Fruit fly (Drosophila melanogaster) whole organism, wandering third instar larva: ENCODE measurements around the gene Mco4.

Source experiments
- Abd-B ChIP-seq: fragments of >200 bp; optimal IDR thresholded peaks from 2 replicates; lab custom pipeline; 2017; ENCODE audit warnings: missing biosample characterization, missing genetic modification characterization
- CG32264 ChIP-seq: fragments of 200-800 bp; sonication (Bioruptor generic); optimal IDR thresholded peaks from 2 replicates; lab custom pipeline; 2016; ENCODE audit warnings: missing biosample characterization, missing genetic modification characterization
- CG9705 ChIP-seq: fragments of 200-800 bp; sonication (Bioruptor generic); optimal IDR thresholded peaks from 2 replicates; lab custom pipeline; 2018; ENCODE audit warnings: missing biosample characterization, mild to moderate bottlenecking, missing genetic modification characterization
- CrebA ChIP-seq: fragments of 200-800 bp; sonication (Bioruptor generic); optimal IDR thresholded peaks from 2 replicates; lab custom pipeline; 2016; ENCODE audit warnings: missing biosample characterization, mild to moderate bottlenecking, missing genetic modification characterization, borderline replicate concordance
- Dfd ChIP-seq: fragments of >200 bp; optimal IDR thresholded peaks from 2 replicates; lab custom pipeline; 2017; ENCODE audit warnings: missing biosample characterization, missing genetic modification characterization
- Dif ChIP-seq: fragments of 200-275, 200-300 bp; sonication (Bioruptor generic); optimal IDR thresholded peaks from 2 replicates; lab custom pipeline; 2018; ENCODE audit warnings: missing biosample characterization, missing genetic modification characterization; ENCODE audit not compliant: partially characterized antibody
- GATAd ChIP-seq: sonication (Bioruptor generic); optimal IDR thresholded peaks from 2 replicates; lab custom pipeline; 2016; ENCODE audit warnings: missing biosample characterization, missing genetic modification characterization
- HLH106 ChIP-seq: fragments of 200-800 bp; optimal IDR thresholded peaks from 3 replicates; lab custom pipeline; 2019; ENCODE audit warnings: missing biosample characterization, mild to moderate bottlenecking, missing genetic modification characterization, moderate library complexity
- Hnf4 ChIP-seq: fragments of 200-800 bp; sonication (Bioruptor generic); optimal IDR thresholded peaks from 2 replicates; lab custom pipeline; 2016; ENCODE audit warnings: missing biosample characterization, mild to moderate bottlenecking, missing genetic modification characterization
- Hr78 ChIP-seq: fragments of >200 bp; optimal IDR thresholded peaks from 2 replicates; lab custom pipeline; 2017; ENCODE audit warnings: missing biosample characterization, missing genetic modification characterization
- Hr83 ChIP-seq: fragments of 200-300 bp; sonication (Bioruptor generic); optimal IDR thresholded peaks from 2 replicates; lab custom pipeline; 2016; ENCODE audit warnings: missing biosample characterization, mild to moderate bottlenecking, missing genetic modification characterization, moderate library complexity; ENCODE audit not compliant: poor library complexity, severe bottlenecking
- Jra ChIP-seq: sonication (Bioruptor generic); optimal IDR thresholded peaks from 2 replicates; lab custom pipeline; 2016; ENCODE audit warnings: missing biosample characterization, missing genetic modification characterization
- Mio ChIP-seq: sonication (Bioruptor generic); optimal IDR thresholded peaks from 2 replicates; lab custom pipeline; 2016; ENCODE audit warnings: missing biosample characterization, missing genetic modification characterization
- Myc ChIP-seq: fragments of >200 bp; optimal IDR thresholded peaks from 2 replicates; lab custom pipeline; 2017
- N ChIP-seq: fragments of >200 bp; optimal IDR thresholded peaks from 2 replicates; lab custom pipeline; 2018; ENCODE audit warnings: missing biosample characterization, missing external identifiers, missing genetic modification characterization
- OdsH ChIP-seq: fragments of 200-800 bp; sonication (Bioruptor generic); optimal IDR thresholded peaks from 2 replicates; lab custom pipeline; 2016; ENCODE audit warnings: missing biosample characterization, mild to moderate bottlenecking, missing genetic modification characterization
- Rel ChIP-seq, 2 experiments: fragments of 200-800 bp; sonication (Bioruptor generic) in 1 of 2; optimal IDR thresholded peaks; 2 replicates in 1 of 2; 3 replicates in 1 of 2; lab custom pipeline; 2016 to 2019; ENCODE audit warnings: mild to moderate bottlenecking in 2 of 2, missing biosample characterization in 2 of 2, missing genetic modification characterization in 2 of 2, moderate library complexity in 1 of 2
- Sp1 ChIP-seq: fragments of 200-800 bp; sonication (Bioruptor generic); optimal IDR thresholded peaks from 3 replicates; lab custom pipeline; 2019; ENCODE audit warnings: missing biosample characterization, mild to moderate bottlenecking, missing genetic modification characterization, moderate library complexity
- Vsx2 ChIP-seq: fragments of 200-300, 225-300 bp; sonication (Bioruptor generic); optimal IDR thresholded peaks from 2 replicates; lab custom pipeline; 2018; ENCODE audit warnings: missing biosample characterization, missing genetic modification characterization; ENCODE audit not compliant: partially characterized antibody
- br ChIP-seq: fragments of 200-800 bp; sonication (Bioruptor generic); optimal IDR thresholded peaks from 2 replicates; lab custom pipeline; 2016; ENCODE audit warnings: missing biosample characterization, missing genetic modification characterization
- brk ChIP-seq: fragments of 200-800 bp; sonication (Bioruptor generic); optimal IDR thresholded peaks from 2 replicates; lab custom pipeline; 2016; ENCODE audit warnings: missing biosample characterization, mild to moderate bottlenecking, missing genetic modification characterization
- dl ChIP-seq, 2 experiments: fragments of 175-275, 200-275 bp in 1 of 2; fragments of 200-275 bp in 1 of 2; sonication (Bioruptor generic); optimal IDR thresholded peaks; lab custom pipeline; 2018; ENCODE audit warnings: mild to moderate bottlenecking in 2 of 2, missing biosample characterization in 2 of 2, missing genetic modification characterization in 2 of 2, moderate library complexity in 2 of 2; ENCODE audit not compliant: partially characterized antibody in 2 of 2, insufficient read depth in 1 of 2
- dmrt93B ChIP-seq: fragments of 200-800 bp; sonication (Bioruptor generic); optimal IDR thresholded peaks from 2 replicates; lab custom pipeline; 2018; ENCODE audit warnings: missing biosample characterization, mild to moderate bottlenecking, missing genetic modification characterization
- dsf ChIP-seq: sonication (Bioruptor generic); optimal IDR thresholded peaks from 2 replicates; lab custom pipeline; 2016; ENCODE audit warnings: missing biosample characterization, missing genetic modification characterization, borderline replicate concordance
- ey ChIP-seq: fragments of 200-800 bp; sonication (Bioruptor generic); optimal IDR thresholded peaks from 2 replicates; lab custom pipeline; 2016; ENCODE audit warnings: missing biosample characterization, missing genetic modification characterization
- foxo ChIP-seq, 2 experiments: fragments of 200-800 bp; sonication (Bioruptor generic); optimal IDR thresholded peaks; 2 replicates in 1 of 2; 3 replicates in 1 of 2; lab custom pipeline; 2016 to 2017; ENCODE audit warnings: missing biosample characterization in 2 of 2, missing genetic modification characterization in 2 of 2
- fru ChIP-seq: fragments of 200-800 bp; sonication (Bioruptor generic); optimal IDR thresholded peaks from 3 replicates; lab custom pipeline; 2016; ENCODE audit warnings: missing biosample characterization, mild to moderate bottlenecking, missing genetic modification characterization
- h ChIP-seq: fragments of 200-800 bp; sonication (Bioruptor generic); optimal IDR thresholded peaks from 3 replicates; lab custom pipeline; 2016; ENCODE audit warnings: missing biosample characterization, mild to moderate bottlenecking, missing genetic modification characterization
- jim ChIP-seq: fragments of 175-275, 200-325 bp; sonication (Bioruptor generic); optimal IDR thresholded peaks from 2 replicates; lab custom pipeline; 2016; ENCODE audit warnings: missing biosample characterization, mild to moderate bottlenecking, missing genetic modification characterization
- lola ChIP-seq: fragments of >200 bp; optimal IDR thresholded peaks from 2 replicates; lab custom pipeline; 2017; ENCODE audit warnings: missing biosample characterization, missing genetic modification characterization
- pan ChIP-seq: fragments of >200 bp; optimal IDR thresholded peaks from 2 replicates; lab custom pipeline; 2017
- psq ChIP-seq: fragments of 200-800 bp; sonication (Bioruptor generic); optimal IDR thresholded peaks from 3 replicates; lab custom pipeline; 2017; ENCODE audit warnings: missing biosample characterization, mild to moderate bottlenecking, missing genetic modification characterization, moderate library complexity
- rgr ChIP-seq: fragments of 200-800 bp; sonication (Bioruptor generic); optimal IDR thresholded peaks from 3 replicates; lab custom pipeline; 2016; ENCODE audit warnings: missing biosample characterization, mild to moderate bottlenecking, missing genetic modification characterization
- sage ChIP-seq: fragments of 200-800 bp; sonication (Bioruptor generic); optimal IDR thresholded peaks from 2 replicates; lab custom pipeline; 2016; ENCODE audit warnings: missing biosample characterization, mild to moderate bottlenecking, missing genetic modification characterization
- sv ChIP-seq: fragments of 200-800 bp; sonication (Bioruptor generic); optimal IDR thresholded peaks from 3 replicates; lab custom pipeline; 2016; ENCODE audit warnings: missing biosample characterization, missing genetic modification characterization
- tai ChIP-seq: sonication (Bioruptor generic); optimal IDR thresholded peaks from 2 replicates; lab custom pipeline; 2016; ENCODE audit warnings: missing biosample characterization, missing genetic modification characterization
- usp ChIP-seq: fragments of >200 bp; optimal IDR thresholded peaks from 2 replicates; lab custom pipeline; 2017; ENCODE audit warnings: missing biosample characterization, missing genetic modification characterization
- woc ChIP-seq: sonication (Bioruptor generic); optimal IDR thresholded peaks from 2 replicates; lab custom pipeline; 2016; ENCODE audit warnings: missing biosample characterization, mild to moderate bottlenecking, missing genetic modification characterization

Gene Mco4

dm6 chrX:17852457-17852856, 3.5 kb downstream of the Mco4 start, which contains the start of gene CG32554:
Gene CG32554 (minus strand): TSS chrX:17852685.
- TF ChIP-seq Vsx2 (no peak), HLH106 (tag; lab: Kevin White, UChicago) (no peak), jim (no peak), CG32264 (GFP tag; lab: Kevin White, UChicago) (no peak), psq (no peak), pan (lab: Kevin White, UChicago) (no peak), dl (GFP tag; optimal IDR thresholded peaks at IDR 0.05; lab: Kevin White, UChicago; ENCODE audit: insufficient read depth in 1 of 2, partially characterized antibody in 2 of 2) (no peak), OdsH (GFP tag; lab: Kevin White, UChicago) (no peak), Dif (GFP tag; lab: Kevin White, UChicago) (no peak), GATAd (GFP tag; lab: Kevin White, UChicago) (no peak), dmrt93B (GFP tag; lab: Kevin White, UChicago) (no peak), Sp1 (GFP tag; lab: Kevin White, UChicago) (no peak), Myc (no peak), brk (GFP tag; lab: Kevin White, UChicago) (no peak), Abd-B (GFP tag; lab: Kevin White, UChicago) (no peak), Dfd (no peak), lola (no peak), CrebA (GFP tag; lab: Kevin White, UChicago) (no peak), rgr (GFP tag; lab: Kevin White, UChicago) (no peak), ey (no peak)

- TF ChIP-seq usp (GFP tag; lab: Kevin White, UChicago) (no peak), ey (no peak), Abd-B (GFP tag; lab: Kevin White, UChicago) (no peak), pan (lab: Kevin White, UChicago) (no peak), brk (GFP tag; lab: Kevin White, UChicago) (no peak), sv (GFP tag; lab: Kevin White, UChicago) (no peak), Vsx2 (no peak), br (GFP tag; lab: Kevin White, UChicago) (no peak), lola (no peak), N (GFP tag; lab: Kevin White, UChicago) (no peak), sage (no peak), Sp1 (GFP tag; lab: Kevin White, UChicago) (peak; percentile 26), Hnf4 (GFP tag; lab: Kevin White, UChicago) (no peak), Hr83 (GFP tag; lab: Kevin White, UChicago) (peak; percentile 47), rgr (GFP tag; lab: Kevin White, UChicago) (peak; percentile 23), CrebA (GFP tag; lab: Kevin White, UChicago) (no peak), Mio (GFP tag; lab: Kevin White, UChicago) (no peak), HLH106 (tag; lab: Kevin White, UChicago) (no peak), jim (no peak), Myc (peak; percentile 4), dmrt93B (GFP tag; lab: Kevin White, UChicago) (no peak), woc (GFP tag; lab: Kevin White, UChicago) (no peak), GATAd (GFP tag; lab: Kevin White, UChicago) (no peak), OdsH (GFP tag; lab: Kevin White, UChicago) (no peak), psq (no peak), dsf (no peak), Dif (GFP tag; lab: Kevin White, UChicago) (no peak), Hr78 (no peak), dl (GFP tag; optimal IDR thresholded peaks at IDR 0.05; lab: Kevin White, UChicago; ENCODE audit: insufficient read depth in 1 of 2, partially characterized antibody in 2 of 2) (no peak), Dfd (no peak), Rel (GFP tag; optimal IDR thresholded peaks at IDR 0.05; lab: Kevin White, UChicago) (no peak), Rel (tag; optimal IDR thresholded peaks at IDR 0.05; lab: Kevin White, UChicago) (peak; percentile 75), CG9705 (peak; percentile 17), h (GFP tag; lab: Kevin White, UChicago) (peak; percentile 50), tai (GFP tag; lab: Kevin White, UChicago) (no peak), Jra (GFP tag; lab: Kevin White, UChicago) (no peak), foxo (GFP tag; optimal IDR thresholded peaks at IDR 0.05; lab: Kevin White, UChicago) (no peak), CG32264 (GFP tag; lab: Kevin White, UChicago) (no peak), fru (no peak)
Measured at dm6 chrX:17850179-17850578, 5.8 kb downstream of the Mco4 start, which contains the start of the genes CG15814 and Spt7. Gene CG15814 (minus strand): TSS chrX:17850342. Gene Spt7 (plus strand): TSS chrX:17850460.
